Worm (Caenorhabditis elegans) whole organism, young adult: ENCODE measurements around the gene D2089.8.

ENCODE experiments used
- F57A8.1 ChIP-seq: fragments of 200-800 bp; sonication (Bioruptor generic); optimal IDR thresholded peaks from 2 replicates; lab custom pipeline; 2018; ENCODE audit warnings: mild to moderate bottlenecking, missing genetic modification characterization, moderate library complexity, missing compliant biosample characterization
- attf-3 ChIP-seq: fragments of 200-800 bp; sonication (Bioruptor generic); conservative IDR thresholded peaks from 2 replicates; pipeline ENCODE4 v1.3.6; 2022; ENCODE audit warnings: missing genetic modification reagents, missing genetic modification characterization, missing compliant biosample characterization
- attf-6 ChIP-seq: fragments of 200-800 bp; sonication (Bioruptor generic); IDR thresholded peaks from 2 replicates; pipeline ENCODE4 v1.3.6; 2022; ENCODE audit warnings: missing genetic modification reagents, missing genetic modification characterization, missing compliant biosample characterization
- cebp-1 ChIP-seq, 2 experiments: fragments of 200-800 bp in 1 of 2; sonication (Bioruptor generic) in 1 of 2; sonication (generic microtip) in 1 of 2; IDR thresholded peaks in 1 of 2; optimal IDR thresholded peaks in 1 of 2; 2 replicates each; pipeline versions ENCODE4 v1.3.6 to Lab custom; 2017 to 2022; ENCODE audit warnings: missing compliant biosample characterization in 2 of 2, missing genetic modification characterization in 2 of 2, mild to moderate bottlenecking in 1 of 2, missing genetic modification reagents in 1 of 2, moderate library complexity in 1 of 2
- lin-26 ChIP-seq: fragments of 200-800 bp; sonication (Bioruptor generic); IDR thresholded peaks from 2 replicates; pipeline ENCODE4 v1.3.6; 2022; ENCODE audit warnings: missing genetic modification reagents, missing genetic modification characterization, missing compliant biosample characterization
- lsl-1 ChIP-seq: fragments of 200-800 bp; sonication (Bioruptor generic); optimal IDR thresholded peaks from 2 replicates; lab custom pipeline; 2018; ENCODE audit warnings: mild to moderate bottlenecking, missing genetic modification characterization, moderate library complexity, missing compliant biosample characterization
- snpc-4 ChIP-seq, 5 experiments: fragments of 150-350 bp in 1 of 5; sonication (generic microtip) in 4 of 5; optimal IDR thresholded peaks; 2 replicates each; lab custom pipeline; 2014 to 2018; ENCODE audit warnings: missing genetic modification characterization in 5 of 5, missing biosample characterization in 3 of 5, antibody characterized with exemption in 2 of 5, mild to moderate bottlenecking in 2 of 5, missing compliant biosample characterization in 2 of 5, missing genotype in 2 of 5, moderate library complexity in 2 of 5, missing genetic modification reagents in 1 of 5
- unc-62 ChIP-seq: fragments of 150-350 bp; optimal IDR thresholded peaks from 2 replicates; lab custom pipeline; 2014; ENCODE audit warnings: missing biosample characterization, missing genetic modification reagents, missing genetic modification characterization
- ztf-22 ChIP-seq: fragments of 200-800 bp; sonication (Bioruptor generic); optimal IDR thresholded peaks from 2 replicates; lab custom pipeline; 2018; ENCODE audit warnings: mild to moderate bottlenecking, missing genetic modification characterization, moderate library complexity, missing compliant biosample characterization

ce11 chrII:10658576-10659256 lies 3.9 kb downstream of the D2089.8 start, which contains the start of the genes snu-13 and rsp-7:
- TF ChIP-seq attf-6: no peak
- TF ChIP-seq cebp-1 (GFP tag; IDR thresholded peaks at IDR 0.05; lab: Robert Waterston, UW): no peak
- TF ChIP-seq cebp-1 (tag; optimal IDR thresholded peaks at IDR 0.05; lab: Kevin White, UChicago): peak; percentile 36
- TF ChIP-seq F57A8.1 (GFP tag; lab: Kevin White, UChicago): no peak
- peak; percentile 69 for TF ChIP-seq lsl-1 (GFP tag; lab: Kevin White, UChicago)
- no peak for TF ChIP-seq attf-3
- no peak for TF ChIP-seq lin-26
- TF ChIP-seq ztf-22 (GFP tag; lab: Kevin White, UChicago): no peak
- TF ChIP-seq snpc-4 (GFP tag; optimal IDR thresholded peaks at IDR 0.05; lab: Kevin White, UChicago): peak; percentile 54
- TF ChIP-seq snpc-4 (tag; optimal IDR thresholded peaks at IDR 0.05; lab: Kevin White, UChicago): peak in 3 of 4 experiments; percentile 23 to 74 (median 29)
- no peak for TF ChIP-seq unc-62
